Fruit fly (Drosophila melanogaster): ENCODE data around the gene CG6696.

The CG6696 gene

DNA sequence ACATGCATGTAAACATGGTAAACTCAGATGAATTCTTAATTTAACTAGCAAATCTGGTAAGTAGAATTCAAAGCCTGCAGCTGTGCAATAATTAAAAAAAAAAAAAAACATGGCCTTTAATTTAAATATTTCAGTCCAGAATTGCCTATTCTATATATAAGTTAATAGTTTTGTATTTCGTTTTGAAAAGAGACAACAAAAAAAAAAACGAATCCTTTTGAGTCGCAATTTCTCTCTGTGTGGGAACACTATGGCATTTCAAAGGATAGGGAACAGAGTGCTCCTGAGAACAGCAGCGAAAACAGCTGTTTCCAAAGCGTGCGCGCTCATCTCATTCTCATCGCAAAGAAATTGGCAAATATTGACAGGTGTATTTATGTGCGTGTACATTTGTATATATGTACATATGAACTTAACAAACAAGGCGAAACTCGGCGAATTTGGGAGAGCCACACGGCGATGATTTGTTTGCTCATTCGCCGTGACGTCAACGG is 16.2 kb downstream of the CG6696 start (continued):
- no peak for TF ChIP-seq her (GFP tag; optimal IDR thresholded peaks at IDR 0.05)
- peak; percentile 21; the same call in 1 of the 2 replicates for TF ChIP-seq CG14441 (GFP tag; IDR thresholded peaks at IDR 0.05)
- peak in 1 of 3 experiments; percentile 59 for TF ChIP-seq lola (GFP tag; optimal IDR thresholded peaks at IDR 0.05)
- no peak for TF ChIP-seq hbn (GFP tag; IDR thresholded peaks at IDR 0.05; ENCODE audit: partially characterized antibody)
- no peak for TF ChIP-seq lov (optimal IDR thresholded peaks at IDR 0.05)
- no peak for TF ChIP-seq lov (GFP tag; IDR thresholded peaks at IDR 0.05)
- peak; percentile 64 for TF ChIP-seq CG7556 (GFP tag; optimal IDR thresholded peaks at IDR 0.05)
- TF ChIP-seq ap (GFP tag; IDR thresholded peaks at IDR 0.05), result no peak
- peak; percentile 64 for TF ChIP-seq CG6765 (GFP tag; optimal IDR thresholded peaks at IDR 0.05)
- TF ChIP-seq Myb (GFP tag; optimal IDR thresholded peaks at IDR 0.05), result no peak
- TF ChIP-seq kni (GFP tag; optimal IDR thresholded peaks at IDR 0.05), result peak; percentile 6
- TF ChIP-seq jigr1 (GFP tag; IDR thresholded peaks at IDR 0.05), result no peak
- TF ChIP-seq CG2116 (GFP tag; optimal IDR thresholded peaks at IDR 0.05), result peak; percentile 3
- TF ChIP-seq CG2712 (tag; optimal IDR thresholded peaks at IDR 0.05), result peak; percentile 76
- peak; percentile 47; the same call in 2 of the 3 replicates for TF ChIP-seq Aef1 (GFP tag; IDR thresholded peaks at IDR 0.05)
- TF ChIP-seq NFAT (GFP tag; IDR thresholded peaks at IDR 0.05), result no peak
- no peak for TF ChIP-seq knrl (GFP tag; IDR thresholded peaks at IDR 0.05; ENCODE audit: partially characterized antibody)
- TF ChIP-seq slp2 (GFP tag; optimal IDR thresholded peaks at IDR 0.05), result peak; percentile 40
- TF ChIP-seq CG15601 (tag; optimal IDR thresholded peaks at IDR 0.05), result peak; percentile 60
- TF ChIP-seq gem (tag; optimal IDR thresholded peaks at IDR 0.05), result peak; percentile 84
- TF ChIP-seq CG16779 (GFP tag; IDR thresholded peaks at IDR 0.05), result no peak
- peak; percentile 73 for TF ChIP-seq Sox100B (GFP tag; optimal IDR thresholded peaks at IDR 0.05)
- TF ChIP-seq CG13287 (GFP tag; IDR thresholded peaks at IDR 0.05; ENCODE audit: partially characterized antibody), result no peak
- TF ChIP-seq CG1233 (GFP tag; optimal IDR thresholded peaks at IDR 0.05), result peak; percentile 47
- TF ChIP-seq Meics (GFP tag; optimal IDR thresholded peaks at IDR 0.05), result peak; percentile 59
- TF ChIP-seq Hr3 (GFP tag; optimal IDR thresholded peaks at IDR 0.05), result peak; percentile 66
- TF ChIP-seq CG4854 (GFP tag; optimal IDR thresholded peaks at IDR 0.05), result peak; percentile 33
- TF ChIP-seq exex (tag; optimal IDR thresholded peaks at IDR 0.05), result no peak
- peak; percentile 45 to 76 for TF ChIP-seq Hr51 (GFP tag; optimal IDR thresholded peaks at IDR 0.05)

- TF ChIP-seq Opbp (GFP tag; IDR thresholded peaks at IDR 0.05; ENCODE audit: partially characterized antibody) (no peak), nau (GFP tag; optimal IDR thresholded peaks at IDR 0.05) (peak; percentile 79), chn (GFP tag; optimal IDR thresholded peaks at IDR 0.05) (peak; percentile 75), jigr1 (GFP tag; IDR thresholded peaks at IDR 0.05) (no peak), CG3726 (GFP tag; IDR thresholded peaks at IDR 0.05) (no peak), HmgD (GFP tag; optimal IDR thresholded peaks at IDR 0.05) (peak; percentile 10), CG8478 (optimal IDR thresholded peaks at IDR 0.05) (no peak), sqz (GFP tag; optimal IDR thresholded peaks at IDR 0.05) (peak; percentile 84), CG8281 (tag; optimal IDR thresholded peaks at IDR 0.05) (peak; percentile 59), mld (GFP tag; IDR thresholded peaks at IDR 0.05; ENCODE audit: partially characterized antibody) (no peak), Doc3 (GFP tag; IDR thresholded peaks at IDR 0.05; ENCODE audit: partially characterized antibody) (no peak), Mad (GFP tag; optimal IDR thresholded peaks at IDR 0.05) (peak; percentile 51), lola (GFP tag; optimal IDR thresholded peaks at IDR 0.05) (peak in 1 of 3 experiments; percentile 69), gem (tag; optimal IDR thresholded peaks at IDR 0.05) (peak; percentile 89), Tbp (GFP tag; optimal IDR thresholded peaks at IDR 0.05) (no peak), Trl (optimal IDR thresholded peaks at IDR 0.05) (no peak), Trl (GFP tag; optimal IDR thresholded peaks at IDR 0.05) (peak; percentile 75), CG3163 (GFP tag; optimal IDR thresholded peaks at IDR 0.05) (no peak), CG12104 (GFP tag; optimal IDR thresholded peaks at IDR 0.05) (peak; percentile 78), hbn (GFP tag; IDR thresholded peaks at IDR 0.05; ENCODE audit: partially characterized antibody) (no peak), Usf (GFP tag; optimal IDR thresholded peaks at IDR 0.05) (peak; percentile 18), Oaz (GFP tag; IDR thresholded peaks at IDR 0.05) (peak; percentile 30; the same call in 1 of the 2 replicates), CG1024 (GFP tag; IDR thresholded peaks at IDR 0.05) (0 out of 2 replicates have a peak, but pooled peaks have one; percentile 38), pb (GFP tag; optimal IDR thresholded peaks at IDR 0.05) (no peak), CoRest (tag; optimal IDR thresholded peaks at IDR 0.05) (peak; percentile 86), cato (GFP tag; optimal IDR thresholded peaks at IDR 0.05; ENCODE audit: borderline replicate concordance) (peak; percentile 73)
Observed at dm6 chrX:18644890-18645289, 17.1 kb downstream of the CG6696 start.

All from whole organism, embryonic.